Fruit fly (Drosophila melanogaster) whole organism, embryonic: ENCODE results near the gene CkIIalpha-i3.

Source experiments
- Ada2b ChIP-seq: fragments of 200-800 bp; sonication (Bioruptor generic); IDR thresholded peaks from 2 replicates; pipeline ENCODE4 v1.3.6; 2022; ENCODE audit warnings: missing biosample characterization, missing genetic modification characterization
- Adf1 ChIP-seq: fragments of 200-800 bp; sonication (Bioruptor generic); IDR thresholded peaks from 2 replicates; pipeline ENCODE4 v1.3.6; 2022; ENCODE audit warnings: missing biosample characterization, missing genetic modification characterization
- Atf-2 ChIP-seq: fragments of 200-800 bp; sonication (Bioruptor generic); optimal IDR thresholded peaks from 2 replicates; lab custom pipeline; 2016; ENCODE audit warnings: missing biosample characterization, missing genetic modification characterization
- BEAF-32 ChIP-seq: fragments of 200-800 bp; sonication (Bioruptor generic); optimal IDR thresholded peaks from 3 replicates; lab custom pipeline; 2017; ENCODE audit warnings: missing biosample characterization, missing genetic modification characterization, mild to moderate bottlenecking, moderate library complexity, missing genetic modification reagents
- Blimp-1 ChIP-seq: fragments of 200-800 bp; sonication (Bioruptor generic); optimal IDR thresholded peaks from 3 replicates; lab custom pipeline; 2018; ENCODE audit warnings: missing biosample characterization, missing genetic modification characterization, mild to moderate bottlenecking, moderate library complexity, missing genetic modification reagents
- CG10431 ChIP-seq: fragments of 200-800 bp; sonication (Bioruptor generic); optimal IDR thresholded peaks from 3 replicates; lab custom pipeline; 2018; ENCODE audit warnings: missing biosample characterization, mild to moderate bottlenecking, missing genetic modification characterization
- CG12155 ChIP-seq: fragments of 200-800 bp; sonication (Bioruptor generic); optimal IDR thresholded peaks from 3 replicates; lab custom pipeline; 2016; ENCODE audit warnings: missing biosample characterization, missing genetic modification characterization
- CG14965 ChIP-seq: fragments of 200-800 bp; sonication (Bioruptor generic); optimal IDR thresholded peaks from 2 replicates; lab custom pipeline; 2016; ENCODE audit warnings: missing biosample characterization, missing genetic modification characterization, borderline replicate concordance
- CG18619 ChIP-seq: fragments of 200-800 bp; sonication (Bioruptor generic); optimal IDR thresholded peaks from 3 replicates; lab custom pipeline; 2017; ENCODE audit warnings: missing biosample characterization, mild to moderate bottlenecking, missing genetic modification characterization
- CG2712 ChIP-seq: fragments of 200-800 bp; optimal IDR thresholded peaks from 3 replicates; lab custom pipeline; 2019; ENCODE audit warnings: missing biosample characterization, mild to moderate bottlenecking, missing genetic modification characterization, moderate library complexity
- CG34422 ChIP-seq: fragments of 200-800 bp; sonication (Bioruptor generic); IDR thresholded peaks from 3 replicates; pipeline ENCODE4 v1.3.6; 2022; ENCODE audit warnings: missing biosample characterization, missing genetic modification characterization
- CG3838 ChIP-seq: fragments of 200-800 bp; sonication (Bioruptor generic); optimal IDR thresholded peaks from 3 replicates; lab custom pipeline; 2016; ENCODE audit warnings: missing biosample characterization, missing genetic modification characterization
- CG6175 ChIP-seq: fragments of 200-800 bp; sonication (Bioruptor generic); IDR thresholded peaks from 3 replicates; pipeline ENCODE4 v1.3.6; 2022; ENCODE audit warnings: missing biosample characterization, missing genetic modification characterization
- CG9817 ChIP-seq: fragments of 200-800 bp; sonication (Bioruptor generic); optimal IDR thresholded peaks from 2 replicates; lab custom pipeline; 2018; ENCODE audit warnings: missing biosample characterization, mild to moderate bottlenecking, missing genetic modification characterization, moderate library complexity
- Deaf1 ChIP-seq: fragments of 200-800 bp; optimal IDR thresholded peaks from 3 replicates; lab custom pipeline; 2019; ENCODE audit warnings: missing biosample characterization, mild to moderate bottlenecking, missing genetic modification characterization, moderate library complexity
- Hand ChIP-seq: fragments of 200-800 bp; sonication (Bioruptor generic); optimal IDR thresholded peaks from 2 replicates; lab custom pipeline; 2017; ENCODE audit warnings: mild to moderate bottlenecking, missing biosample characterization, missing genetic modification reagents, missing genetic modification characterization
- HmgD ChIP-seq: fragments of 200-800 bp; sonication (Bioruptor generic); optimal IDR thresholded peaks from 3 replicates; lab custom pipeline; 2016; ENCODE audit warnings: missing biosample characterization, missing genetic modification characterization
- Kr ChIP-seq: fragments of 200-800 bp; sonication (Bioruptor generic); optimal IDR thresholded peaks from 2 replicates; lab custom pipeline; 2017; ENCODE audit warnings: missing biosample characterization, mild to moderate bottlenecking, missing genetic modification characterization
- Mad ChIP-seq: fragments of 200-800 bp; sonication (Bioruptor generic); optimal IDR thresholded peaks from 2 replicates; lab custom pipeline; 2016; ENCODE audit warnings: missing biosample characterization, missing genetic modification characterization
- NfI ChIP-seq: fragments of 200-800 bp; sonication (Bioruptor generic); optimal IDR thresholded peaks from 3 replicates; lab custom pipeline; 2018; ENCODE audit warnings: missing biosample characterization, mild to moderate bottlenecking, missing genetic modification characterization, moderate library complexity
- Poxn ChIP-seq: fragments of 200-800 bp; sonication (Bioruptor generic); IDR thresholded peaks from 2 replicates; pipeline ENCODE4 v1.3.6; 2022; ENCODE audit warnings: missing biosample characterization, missing genetic modification characterization
- Rfx ChIP-seq: fragments of 200-800 bp; sonication (Bioruptor generic); IDR thresholded peaks from 2 replicates; pipeline ENCODE4 v1.3.6; 2022; ENCODE audit warnings: missing biosample characterization, missing genetic modification characterization
- Sry-δ ChIP-seq: fragments of 200-800 bp; sonication (Bioruptor generic); optimal IDR thresholded peaks from 2 replicates; lab custom pipeline; 2016; ENCODE audit warnings: missing biosample characterization, missing genetic modification characterization
- Vsx1 ChIP-seq: fragments of 200-800 bp; sonication (Bioruptor generic); optimal IDR thresholded peaks from 2 replicates; lab custom pipeline; 2017; ENCODE audit warnings: missing biosample characterization, mild to moderate bottlenecking, missing genetic modification characterization, missing genetic modification reagents
- ac ChIP-seq: fragments of 200-800 bp; sonication (Bioruptor generic); optimal IDR thresholded peaks from 3 replicates; lab custom pipeline; 2017; ENCODE audit warnings: missing biosample characterization, mild to moderate bottlenecking, missing genetic modification characterization
- ash1 ChIP-seq: fragments of 200-800 bp; sonication (Bioruptor generic); optimal IDR thresholded peaks from 2 replicates; lab custom pipeline; 2018; ENCODE audit warnings: missing biosample characterization, mild to moderate bottlenecking, missing genetic modification characterization
- eve ChIP-seq, 2 experiments: fragments of >200 bp; optimal IDR thresholded peaks; 2 replicates each; lab custom pipeline; 2017; ENCODE audit warnings: missing biosample characterization in 2 of 2, missing genetic modification characterization in 2 of 2
- fd102C ChIP-seq: fragments of 200-800 bp; sonication (Bioruptor generic); optimal IDR thresholded peaks from 2 replicates; lab custom pipeline; 2018; ENCODE audit warnings: missing biosample characterization, mild to moderate bottlenecking, missing genetic modification characterization, moderate library complexity
- grn ChIP-seq: fragments of 200-800 bp; sonication (Bioruptor generic); optimal IDR thresholded peaks from 3 replicates; lab custom pipeline; 2017; ENCODE audit warnings: missing biosample characterization, missing genetic modification characterization
- her ChIP-seq: fragments of 200-800 bp; sonication (Bioruptor generic); optimal IDR thresholded peaks from 2 replicates; lab custom pipeline; 2016; ENCODE audit warnings: missing biosample characterization, missing genetic modification characterization
- kni ChIP-seq: fragments of 200-800 bp; sonication (Bioruptor generic); optimal IDR thresholded peaks from 3 replicates; lab custom pipeline; 2017; ENCODE audit warnings: mild to moderate bottlenecking, missing biosample characterization, missing genetic modification reagents, missing genetic modification characterization
- lola ChIP-seq, 3 experiments: fragments of >200 bp in 2 of 3; fragments of 200-800 bp in 1 of 3; sonication (Bioruptor generic) in 1 of 3; optimal IDR thresholded peaks; 2 replicates each; lab custom pipeline; 2017 to 2019; ENCODE audit warnings: missing biosample characterization in 3 of 3, missing genetic modification characterization in 3 of 3, mild to moderate bottlenecking in 1 of 3, moderate library complexity in 1 of 3
- pita ChIP-seq: fragments of 200-800 bp; sonication (Bioruptor generic); optimal IDR thresholded peaks from 2 replicates; lab custom pipeline; 2017; ENCODE audit warnings: missing biosample characterization, mild to moderate bottlenecking, missing genetic modification characterization
- pros ChIP-seq: fragments of 200-800 bp; sonication (Bioruptor generic); optimal IDR thresholded peaks from 3 replicates; lab custom pipeline; 2019; ENCODE audit warnings: missing biosample characterization, mild to moderate bottlenecking, missing genetic modification characterization, moderate library complexity
- slp2 ChIP-seq: fragments of 200-800 bp; sonication (Bioruptor generic); optimal IDR thresholded peaks from 2 replicates; lab custom pipeline; 2016; ENCODE audit warnings: missing biosample characterization, missing genetic modification characterization
- sqz ChIP-seq: fragments of 200-800 bp; sonication (Bioruptor generic); optimal IDR thresholded peaks from 3 replicates; lab custom pipeline; 2018; ENCODE audit warnings: missing biosample characterization, mild to moderate bottlenecking, missing genetic modification characterization
- stc ChIP-seq: fragments of 200-800 bp; sonication (Bioruptor generic); IDR thresholded peaks from 2 replicates; pipeline ENCODE4 v1.3.6; 2022; ENCODE audit warnings: missing biosample characterization, missing genetic modification characterization
- stwl ChIP-seq: fragments of 200-800 bp; sonication (Bioruptor generic); optimal IDR thresholded peaks from 3 replicates; lab custom pipeline; 2018; ENCODE audit warnings: missing biosample characterization, mild to moderate bottlenecking, missing genetic modification characterization, moderate library complexity
- sug ChIP-seq: fragments of 200-800 bp; optimal IDR thresholded peaks from 2 replicates; lab custom pipeline; 2019; ENCODE audit warnings: missing biosample characterization, mild to moderate bottlenecking, missing genetic modification characterization, moderate library complexity
- tap ChIP-seq: fragments of 200-800 bp; optimal IDR thresholded peaks from 3 replicates; lab custom pipeline; 2019; ENCODE audit warnings: missing biosample characterization, mild to moderate bottlenecking, missing genetic modification characterization, moderate library complexity
- yki ChIP-seq: fragments of >200 bp; optimal IDR thresholded peaks from 3 replicates; lab custom pipeline; 2018

Gene CkIIalpha-i3

dm6 chr3L:748329-749198, 38.2 kb upstream of the CkIIalpha-i3 start (continued):
- TF ChIP-seq eve (GFP tag; optimal IDR thresholded peaks at IDR 0.05; lab: Kevin White, UChicago) = peak in 1 of 2 experiments; percentile 71
- TF ChIP-seq CG10431 (GFP tag; lab: Kevin White, UChicago) = no peak
- no peak for TF ChIP-seq NfI (GFP tag; lab: Kevin White, UChicago)
- no peak for TF ChIP-seq CG3838 (GFP tag; lab: Kevin White, UChicago)
- TF ChIP-seq Ada2b (GFP tag; lab: Robert Waterston, UW) = no peak
- peak; percentile 83 for TF ChIP-seq sqz (GFP tag; lab: Kevin White, UChicago)
- no peak for TF ChIP-seq stc
- peak; percentile 1 for TF ChIP-seq yki (lab: Kevin White, UChicago)
- no peak for TF ChIP-seq BEAF-32 (GFP tag; lab: Kevin White, UChicago)
- no peak for TF ChIP-seq Atf-2 (GFP tag; lab: Kevin White, UChicago)
- TF ChIP-seq sug (tag; lab: Kevin White, UChicago) = no peak
- peak; percentile 31 for TF ChIP-seq pros (GFP tag; lab: Kevin White, UChicago)
- no peak for TF ChIP-seq fd102C (GFP tag; lab: Kevin White, UChicago)
- TF ChIP-seq Vsx1 = no peak
- peak; percentile 96 for TF ChIP-seq Deaf1 (tag; lab: Kevin White, UChicago)
- no peak for TF ChIP-seq Blimp-1 (GFP tag; lab: Kevin White, UChicago)
- no peak for TF ChIP-seq HmgD (GFP tag; lab: Kevin White, UChicago)
- TF ChIP-seq Kr = no peak
- TF ChIP-seq Poxn = no peak
- TF ChIP-seq kni (GFP tag; lab: Kevin White, UChicago) = no peak
- TF ChIP-seq ash1 (GFP tag; lab: Kevin White, UChicago) = peak; percentile 38
- no peak for TF ChIP-seq CG9817 (tag; lab: Kevin White, UChicago)
- TF ChIP-seq lola (GFP tag; optimal IDR thresholded peaks at IDR 0.05; lab: Kevin White, UChicago) = peak in 1 of 3 experiments; percentile 31
- TF ChIP-seq ac = peak; percentile 26
- no peak for TF ChIP-seq pita (GFP tag; lab: Kevin White, UChicago)
- TF ChIP-seq tap (tag; lab: Kevin White, UChicago) = peak; percentile 2
- no peak for TF ChIP-seq CG6175 (GFP tag; lab: Robert Waterston, UW)
- TF ChIP-seq slp2 (GFP tag; lab: Kevin White, UChicago) = no peak
- no peak for TF ChIP-seq Hand (GFP tag; lab: Kevin White, UChicago)
- no peak for TF ChIP-seq Sry-δ (GFP tag; lab: Kevin White, UChicago)
- no peak for TF ChIP-seq stwl (tag; lab: Kevin White, UChicago)
- peak; percentile 24 for TF ChIP-seq grn
- no peak for TF ChIP-seq her (GFP tag; lab: Kevin White, UChicago)
- TF ChIP-seq CG18619 (GFP tag; lab: Kevin White, UChicago) = no peak
- TF ChIP-seq CG14965 (GFP tag; lab: Kevin White, UChicago) = no peak
- no peak for TF ChIP-seq CG12155 (GFP tag; lab: Kevin White, UChicago)
- peak; percentile 44 for TF ChIP-seq CG2712 (tag; lab: Kevin White, UChicago)
- TF ChIP-seq Adf1 (GFP tag; lab: Robert Waterston, UW) = no peak
- no peak for TF ChIP-seq Rfx (GFP tag; lab: Robert Waterston, UW)
- no peak for TF ChIP-seq Mad (GFP tag; lab: Kevin White, UChicago)
- no peak for TF ChIP-seq CG34422 (GFP tag; lab: Robert Waterston, UW)
